Fruit fly (Drosophila melanogaster) whole organism, wandering third instar larva: ENCODE data around the gene CG3040.

Experiments
- Abd-B ChIP-seq: fragments of >200 bp; optimal IDR thresholded peaks from 2 replicates; lab custom pipeline; 2017; ENCODE audit warnings: missing biosample characterization, missing genetic modification characterization
- CG32264 ChIP-seq: fragments of 200-800 bp; sonication (Bioruptor generic); optimal IDR thresholded peaks from 2 replicates; lab custom pipeline; 2016; ENCODE audit warnings: missing biosample characterization, missing genetic modification characterization
- CG9705 ChIP-seq: fragments of 200-800 bp; sonication (Bioruptor generic); optimal IDR thresholded peaks from 2 replicates; lab custom pipeline; 2018; ENCODE audit warnings: missing biosample characterization, mild to moderate bottlenecking, missing genetic modification characterization
- CrebA ChIP-seq: fragments of 200-800 bp; sonication (Bioruptor generic); optimal IDR thresholded peaks from 2 replicates; lab custom pipeline; 2016; ENCODE audit warnings: missing biosample characterization, mild to moderate bottlenecking, missing genetic modification characterization, borderline replicate concordance
- Dfd ChIP-seq: fragments of >200 bp; optimal IDR thresholded peaks from 2 replicates; lab custom pipeline; 2017; ENCODE audit warnings: missing biosample characterization, missing genetic modification characterization
- Dif ChIP-seq: fragments of 200-275, 200-300 bp; sonication (Bioruptor generic); optimal IDR thresholded peaks from 2 replicates; lab custom pipeline; 2018; ENCODE audit warnings: missing biosample characterization, missing genetic modification characterization; ENCODE audit not compliant: partially characterized antibody
- GATAd ChIP-seq: sonication (Bioruptor generic); optimal IDR thresholded peaks from 2 replicates; lab custom pipeline; 2016; ENCODE audit warnings: missing biosample characterization, missing genetic modification characterization
- HLH106 ChIP-seq: fragments of 200-800 bp; optimal IDR thresholded peaks from 3 replicates; lab custom pipeline; 2019; ENCODE audit warnings: missing biosample characterization, mild to moderate bottlenecking, missing genetic modification characterization, moderate library complexity
- Hnf4 ChIP-seq: fragments of 200-800 bp; sonication (Bioruptor generic); optimal IDR thresholded peaks from 2 replicates; lab custom pipeline; 2016; ENCODE audit warnings: missing biosample characterization, mild to moderate bottlenecking, missing genetic modification characterization
- Hr78 ChIP-seq: fragments of >200 bp; optimal IDR thresholded peaks from 2 replicates; lab custom pipeline; 2017; ENCODE audit warnings: missing biosample characterization, missing genetic modification characterization
- Hr83 ChIP-seq: fragments of 200-300 bp; sonication (Bioruptor generic); optimal IDR thresholded peaks from 2 replicates; lab custom pipeline; 2016; ENCODE audit warnings: missing biosample characterization, mild to moderate bottlenecking, missing genetic modification characterization, moderate library complexity; ENCODE audit not compliant: poor library complexity, severe bottlenecking
- Jra ChIP-seq: sonication (Bioruptor generic); optimal IDR thresholded peaks from 2 replicates; lab custom pipeline; 2016; ENCODE audit warnings: missing biosample characterization, missing genetic modification characterization
- Mio ChIP-seq: sonication (Bioruptor generic); optimal IDR thresholded peaks from 2 replicates; lab custom pipeline; 2016; ENCODE audit warnings: missing biosample characterization, missing genetic modification characterization
- Myc ChIP-seq: fragments of >200 bp; optimal IDR thresholded peaks from 2 replicates; lab custom pipeline; 2017
- N ChIP-seq: fragments of >200 bp; optimal IDR thresholded peaks from 2 replicates; lab custom pipeline; 2018; ENCODE audit warnings: missing biosample characterization, missing external identifiers, missing genetic modification characterization
- OdsH ChIP-seq: fragments of 200-800 bp; sonication (Bioruptor generic); optimal IDR thresholded peaks from 2 replicates; lab custom pipeline; 2016; ENCODE audit warnings: missing biosample characterization, mild to moderate bottlenecking, missing genetic modification characterization
- Rel ChIP-seq, 2 experiments: fragments of 200-800 bp; sonication (Bioruptor generic) in 1 of 2; optimal IDR thresholded peaks; 2 replicates in 1 of 2; 3 replicates in 1 of 2; lab custom pipeline; 2016 to 2019; ENCODE audit warnings: mild to moderate bottlenecking in 2 of 2, missing biosample characterization in 2 of 2, missing genetic modification characterization in 2 of 2, moderate library complexity in 1 of 2
- Sp1 ChIP-seq: fragments of 200-800 bp; sonication (Bioruptor generic); optimal IDR thresholded peaks from 3 replicates; lab custom pipeline; 2019; ENCODE audit warnings: missing biosample characterization, mild to moderate bottlenecking, missing genetic modification characterization, moderate library complexity
- Vsx2 ChIP-seq: fragments of 200-300, 225-300 bp; sonication (Bioruptor generic); optimal IDR thresholded peaks from 2 replicates; lab custom pipeline; 2018; ENCODE audit warnings: missing biosample characterization, missing genetic modification characterization; ENCODE audit not compliant: partially characterized antibody
- br ChIP-seq: fragments of 200-800 bp; sonication (Bioruptor generic); optimal IDR thresholded peaks from 2 replicates; lab custom pipeline; 2016; ENCODE audit warnings: missing biosample characterization, missing genetic modification characterization
- brk ChIP-seq: fragments of 200-800 bp; sonication (Bioruptor generic); optimal IDR thresholded peaks from 2 replicates; lab custom pipeline; 2016; ENCODE audit warnings: missing biosample characterization, mild to moderate bottlenecking, missing genetic modification characterization
- dl ChIP-seq, 2 experiments: fragments of 175-275, 200-275 bp in 1 of 2; fragments of 200-275 bp in 1 of 2; sonication (Bioruptor generic); optimal IDR thresholded peaks; lab custom pipeline; 2018; ENCODE audit warnings: mild to moderate bottlenecking in 2 of 2, missing biosample characterization in 2 of 2, missing genetic modification characterization in 2 of 2, moderate library complexity in 2 of 2; ENCODE audit not compliant: partially characterized antibody in 2 of 2, insufficient read depth in 1 of 2
- dmrt93B ChIP-seq: fragments of 200-800 bp; sonication (Bioruptor generic); optimal IDR thresholded peaks from 2 replicates; lab custom pipeline; 2018; ENCODE audit warnings: missing biosample characterization, mild to moderate bottlenecking, missing genetic modification characterization
- dsf ChIP-seq: sonication (Bioruptor generic); optimal IDR thresholded peaks from 2 replicates; lab custom pipeline; 2016; ENCODE audit warnings: missing biosample characterization, missing genetic modification characterization, borderline replicate concordance
- ey ChIP-seq: fragments of 200-800 bp; sonication (Bioruptor generic); optimal IDR thresholded peaks from 2 replicates; lab custom pipeline; 2016; ENCODE audit warnings: missing biosample characterization, missing genetic modification characterization
- foxo ChIP-seq, 2 experiments: fragments of 200-800 bp; sonication (Bioruptor generic); optimal IDR thresholded peaks; 2 replicates in 1 of 2; 3 replicates in 1 of 2; lab custom pipeline; 2016 to 2017; ENCODE audit warnings: missing biosample characterization in 2 of 2, missing genetic modification characterization in 2 of 2
- fru ChIP-seq: fragments of 200-800 bp; sonication (Bioruptor generic); optimal IDR thresholded peaks from 3 replicates; lab custom pipeline; 2016; ENCODE audit warnings: missing biosample characterization, mild to moderate bottlenecking, missing genetic modification characterization
- h ChIP-seq: fragments of 200-800 bp; sonication (Bioruptor generic); optimal IDR thresholded peaks from 3 replicates; lab custom pipeline; 2016; ENCODE audit warnings: missing biosample characterization, mild to moderate bottlenecking, missing genetic modification characterization
- jim ChIP-seq: fragments of 175-275, 200-325 bp; sonication (Bioruptor generic); optimal IDR thresholded peaks from 2 replicates; lab custom pipeline; 2016; ENCODE audit warnings: missing biosample characterization, mild to moderate bottlenecking, missing genetic modification characterization
- lola ChIP-seq: fragments of >200 bp; optimal IDR thresholded peaks from 2 replicates; lab custom pipeline; 2017; ENCODE audit warnings: missing biosample characterization, missing genetic modification characterization
- psq ChIP-seq: fragments of 200-800 bp; sonication (Bioruptor generic); optimal IDR thresholded peaks from 3 replicates; lab custom pipeline; 2017; ENCODE audit warnings: missing biosample characterization, mild to moderate bottlenecking, missing genetic modification characterization, moderate library complexity
- sage ChIP-seq: fragments of 200-800 bp; sonication (Bioruptor generic); optimal IDR thresholded peaks from 2 replicates; lab custom pipeline; 2016; ENCODE audit warnings: missing biosample characterization, mild to moderate bottlenecking, missing genetic modification characterization
- sv ChIP-seq: fragments of 200-800 bp; sonication (Bioruptor generic); optimal IDR thresholded peaks from 3 replicates; lab custom pipeline; 2016; ENCODE audit warnings: missing biosample characterization, missing genetic modification characterization
- tai ChIP-seq: sonication (Bioruptor generic); optimal IDR thresholded peaks from 2 replicates; lab custom pipeline; 2016; ENCODE audit warnings: missing biosample characterization, missing genetic modification characterization
- usp ChIP-seq: fragments of >200 bp; optimal IDR thresholded peaks from 2 replicates; lab custom pipeline; 2017; ENCODE audit warnings: missing biosample characterization, missing genetic modification characterization
- woc ChIP-seq: sonication (Bioruptor generic); optimal IDR thresholded peaks from 2 replicates; lab custom pipeline; 2016; ENCODE audit warnings: missing biosample characterization, mild to moderate bottlenecking, missing genetic modification characterization

The CG3040 gene

DNA sequence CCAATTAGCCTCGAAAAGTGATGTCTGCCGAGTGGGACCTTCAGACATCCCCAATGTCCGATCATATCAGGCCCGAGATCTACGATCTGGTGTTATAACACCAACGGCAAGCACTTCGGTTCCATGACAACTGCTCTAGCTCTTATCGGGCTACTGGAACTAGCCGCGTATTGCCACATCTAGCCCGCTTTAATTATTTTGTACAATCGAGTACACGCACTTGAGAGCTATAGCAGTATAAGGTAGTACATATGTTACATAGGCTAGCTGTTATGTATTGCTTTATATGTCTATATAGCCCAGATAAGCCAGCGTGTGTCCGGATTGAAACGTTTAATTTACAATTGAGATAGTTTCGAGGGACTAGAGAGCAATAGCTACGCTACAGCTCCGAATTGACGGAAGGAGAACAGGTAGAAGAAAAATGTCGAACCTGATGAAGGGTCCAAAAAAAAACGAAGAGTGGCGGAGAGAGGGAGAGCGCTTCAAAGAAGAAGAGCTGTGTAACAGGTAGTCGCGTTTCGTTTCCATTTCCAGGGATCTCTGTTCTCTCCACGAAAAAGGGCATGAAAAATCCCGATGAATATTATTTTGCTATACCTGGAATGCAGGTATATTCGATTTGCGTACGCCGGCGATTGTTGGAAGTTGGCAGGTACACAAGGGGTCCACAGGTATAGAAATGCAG, 23.9 kb upstream of the CG3040 start:
- no peak for TF ChIP-seq N
- TF ChIP-seq CG9705 (GFP tag; lab: Kevin White, UChicago) = no peak
- no peak for TF ChIP-seq tai (GFP tag; lab: Kevin White, UChicago)
- TF ChIP-seq Dif (GFP tag; lab: Kevin White, UChicago) = no peak
- TF ChIP-seq br (GFP tag; lab: Kevin White, UChicago) = no peak
- no peak for TF ChIP-seq OdsH (GFP tag; lab: Kevin White, UChicago)
- TF ChIP-seq GATAd (GFP tag; lab: Kevin White, UChicago) = no peak
- no peak for TF ChIP-seq jim (GFP tag; lab: Kevin White, UChicago)
- no peak for TF ChIP-seq CG32264 (GFP tag; lab: Kevin White, UChicago)
- no peak for TF ChIP-seq dsf (GFP tag; lab: Kevin White, UChicago)
- no peak for TF ChIP-seq dmrt93B (GFP tag; lab: Kevin White, UChicago)
- TF ChIP-seq usp (GFP tag; lab: Kevin White, UChicago) = no peak
- no peak for TF ChIP-seq Abd-B (GFP tag; lab: Kevin White, UChicago)
- no peak for TF ChIP-seq brk (GFP tag; lab: Kevin White, UChicago)

DNA sequence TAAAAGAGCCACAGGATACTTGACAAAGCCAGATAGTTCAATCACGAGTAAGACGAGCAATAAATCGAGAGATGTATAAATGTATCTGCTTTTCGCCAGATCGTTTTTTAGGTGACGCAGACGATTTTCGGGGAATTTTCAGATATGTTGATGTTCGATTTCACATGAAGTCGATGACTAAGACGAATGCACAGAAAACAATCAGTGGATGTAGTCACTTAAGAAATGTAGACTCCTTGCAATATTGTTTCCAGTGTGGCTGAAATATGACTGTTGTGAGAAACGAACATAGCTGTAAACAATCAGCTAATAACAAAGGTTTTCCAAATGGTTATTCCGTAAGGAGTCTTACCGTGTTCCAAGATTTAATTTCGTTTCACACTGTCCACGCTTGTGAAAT, 22.9 kb upstream of the CG3040 start:
- no peak for TF ChIP-seq Rel (GFP tag; optimal IDR thresholded peaks at IDR 0.05; lab: Kevin White, UChicago)
- peak; percentile 42 for TF ChIP-seq Rel (tag; optimal IDR thresholded peaks at IDR 0.05; lab: Kevin White, UChicago)
- no peak for TF ChIP-seq HLH106 (tag; lab: Kevin White, UChicago)

DNA sequence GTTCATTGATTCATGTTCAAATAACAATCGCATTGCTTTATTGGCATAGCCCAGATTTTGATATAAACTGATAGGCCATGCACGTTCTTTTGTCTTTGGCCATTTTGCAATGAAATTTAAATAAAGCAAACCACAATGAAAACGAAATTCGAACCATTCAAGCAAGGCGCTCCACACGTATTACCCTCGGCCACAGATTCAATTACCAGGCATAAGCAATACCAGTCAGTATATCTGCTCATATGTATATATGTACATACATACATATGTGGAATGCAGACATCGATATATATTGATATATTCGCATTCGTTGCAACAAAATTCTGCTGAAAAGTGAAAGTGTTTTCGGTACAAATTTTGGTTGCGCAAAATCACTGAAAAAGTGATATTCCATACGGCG, 22.1 kb upstream of the CG3040 start:
- TF ChIP-seq fru (GFP tag; lab: Kevin White, UChicago) (no peak), Dif (GFP tag; lab: Kevin White, UChicago) (no peak), CrebA (no peak), ey (no peak), sage (GFP tag; lab: Kevin White, UChicago) (no peak)

DNA sequence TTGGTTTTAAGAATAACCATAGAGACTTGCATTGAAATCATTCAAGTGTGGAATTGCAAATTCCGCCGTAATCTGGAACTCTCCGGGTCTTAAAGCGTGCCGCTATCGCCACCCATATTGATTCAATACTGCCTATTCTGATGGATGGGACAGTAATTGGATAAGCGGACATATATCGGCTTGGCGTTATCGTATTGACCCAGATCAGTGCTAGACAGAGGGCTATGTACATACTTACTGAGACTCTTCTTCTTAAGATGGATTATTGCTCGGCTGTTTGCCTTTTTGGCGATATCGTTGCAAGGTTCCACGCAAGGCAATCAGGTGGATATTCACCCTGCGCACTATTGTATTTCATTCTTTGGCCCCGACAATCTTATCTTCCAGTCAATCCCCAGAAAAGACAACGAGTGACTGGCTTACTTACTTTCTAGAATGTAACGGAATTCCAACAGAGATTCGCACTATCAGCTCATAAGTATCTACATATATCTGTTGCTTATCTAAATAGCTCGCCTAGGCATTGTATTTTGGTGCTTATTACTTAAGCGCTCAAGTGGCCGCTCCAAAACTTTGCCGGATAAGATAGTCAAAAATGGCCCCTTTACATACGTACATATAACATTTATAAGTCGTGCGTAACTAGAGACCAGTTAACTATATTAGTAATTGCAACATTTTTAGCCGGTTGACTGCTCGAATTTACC, 21.4 kb upstream of the CG3040 start:
- TF ChIP-seq HLH106 (tag; lab: Kevin White, UChicago) = no peak
- TF ChIP-seq Rel (GFP tag; optimal IDR thresholded peaks at IDR 0.05; lab: Kevin White, UChicago) = no peak
- no peak for TF ChIP-seq Rel (tag; optimal IDR thresholded peaks at IDR 0.05; lab: Kevin White, UChicago)
- TF ChIP-seq, all 38 proteins: peak for 0

DNA sequence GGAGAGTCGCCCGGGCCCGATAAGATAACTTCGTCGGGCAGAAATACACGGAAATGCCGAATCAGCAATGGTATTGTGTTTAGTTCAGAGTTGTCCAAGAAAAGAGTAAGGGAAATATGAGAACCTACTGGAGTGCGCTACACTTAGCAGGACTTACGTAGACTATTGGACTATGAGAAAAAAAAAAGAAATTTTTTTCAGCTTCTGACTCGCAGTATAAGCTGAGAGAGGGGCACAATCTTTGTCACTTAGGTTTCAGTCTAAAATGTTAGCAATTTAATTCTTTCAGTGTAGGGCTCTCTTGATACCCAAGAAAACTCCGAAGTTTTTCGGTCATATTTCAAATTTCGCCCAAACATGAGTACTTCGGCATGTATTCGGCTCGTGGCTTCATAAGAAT, 20.6 kb upstream of the CG3040 start:
- TF ChIP-seq woc = peak; percentile 55
- TF ChIP-seq Hr83 (GFP tag; lab: Kevin White, UChicago) = peak; percentile 56
- peak; percentile 77 for TF ChIP-seq Jra (GFP tag; lab: Kevin White, UChicago)
- peak; percentile 83 for TF ChIP-seq dmrt93B (GFP tag; lab: Kevin White, UChicago)
- TF ChIP-seq dl (GFP tag; optimal IDR thresholded peaks at IDR 0.05; lab: Kevin White, UChicago; ENCODE audit: insufficient read depth in 1 of 2, partially characterized antibody in 2 of 2) = no peak
- TF ChIP-seq Vsx2 = no peak
- peak; percentile 65 for TF ChIP-seq brk (GFP tag; lab: Kevin White, UChicago)
- no peak for TF ChIP-seq Dfd (GFP tag; lab: Kevin White, UChicago)
- peak; percentile 66 for TF ChIP-seq tai (GFP tag; lab: Kevin White, UChicago)
- peak; percentile 35 for TF ChIP-seq Rel (GFP tag; optimal IDR thresholded peaks at IDR 0.05; lab: Kevin White, UChicago)
- TF ChIP-seq Rel (tag; optimal IDR thresholded peaks at IDR 0.05; lab: Kevin White, UChicago) = peak; percentile 9
- peak; percentile 77 for TF ChIP-seq HLH106 (tag; lab: Kevin White, UChicago)
- TF ChIP-seq Mio (GFP tag; lab: Kevin White, UChicago) = peak; percentile 58
- peak; percentile 66 for TF ChIP-seq psq
- no peak for TF ChIP-seq Abd-B (GFP tag; lab: Kevin White, UChicago)
- peak; percentile 83 for TF ChIP-seq OdsH (GFP tag; lab: Kevin White, UChicago)
- TF ChIP-seq Hnf4 = peak; percentile 88
- peak; percentile 23 for TF ChIP-seq sv (GFP tag; lab: Kevin White, UChicago)
- TF ChIP-seq GATAd (GFP tag; lab: Kevin White, UChicago) = peak; percentile 53
- TF ChIP-seq h (GFP tag; lab: Kevin White, UChicago) = peak; percentile 90
- no peak for TF ChIP-seq N
- TF ChIP-seq foxo (GFP tag; optimal IDR thresholded peaks at IDR 0.05; lab: Kevin White, UChicago) = peak in 1 of 2 experiments; percentile 86
- peak; percentile 88 for TF ChIP-seq br (GFP tag; lab: Kevin White, UChicago)
- peak; percentile 87 for TF ChIP-seq ey
- peak; percentile 79 for TF ChIP-seq sage (GFP tag; lab: Kevin White, UChicago)
- TF ChIP-seq Hr78 = no peak
- no peak for TF ChIP-seq Myc (lab: Kevin White, UChicago)
- peak; percentile 82 for TF ChIP-seq fru (GFP tag; lab: Kevin White, UChicago)
- no peak for TF ChIP-seq lola
- no peak for TF ChIP-seq Dif (GFP tag; lab: Kevin White, UChicago)
- TF ChIP-seq Sp1 (GFP tag; lab: Kevin White, UChicago) = peak; percentile 87
